Worm (Caenorhabditis elegans) whole organism, L2 larva: ENCODE data around the gene M176.10.

Experiments
- C34F6.9 ChIP-seq: fragments of 150-350 bp; optimal IDR thresholded peaks from 2 replicates; lab custom pipeline; 2014; ENCODE audit warnings: missing biosample characterization, missing genetic modification characterization
- R02D3.7 ChIP-seq: fragments of 150-350 bp; optimal IDR thresholded peaks from 2 replicates; lab custom pipeline; 2014; ENCODE audit warnings: missing biosample characterization, missing genetic modification characterization
- Y55F3AM.14 ChIP-seq: fragments of 200-800 bp; sonication (Bioruptor generic); optimal IDR thresholded peaks from 2 replicates; lab custom pipeline; 2018; ENCODE audit warnings: mild to moderate bottlenecking, missing genetic modification characterization, missing compliant biosample characterization
- alr-1 ChIP-seq: fragments of 150-350 bp; optimal IDR thresholded peaks from 2 replicates; lab custom pipeline; 2014; ENCODE audit warnings: missing biosample characterization, missing genetic modification characterization
- aly-2 ChIP-seq: fragments of 150-350 bp; optimal IDR thresholded peaks from 2 replicates; lab custom pipeline; 2014; ENCODE audit warnings: missing biosample characterization, missing genetic modification characterization
- blmp-1 ChIP-seq: sonication (generic microtip); optimal IDR thresholded peaks from 2 replicates; lab custom pipeline; 2017; ENCODE audit warnings: missing genetic modification characterization, mild to moderate bottlenecking, missing compliant biosample characterization, antibody characterized with exemption, moderate library complexity; ENCODE audit not compliant: insufficient read depth
- ceh-82 ChIP-seq: fragments of 150-350 bp; optimal IDR thresholded peaks from 2 replicates; lab custom pipeline; 2014; ENCODE audit warnings: missing biosample characterization, missing genetic modification characterization
- dmd-4 ChIP-seq: sonication (generic microtip); optimal IDR thresholded peaks from 2 replicates; lab custom pipeline; 2017; ENCODE audit warnings: missing biosample characterization, missing genetic modification characterization
- egl-27 ChIP-seq: sonication (generic microtip); optimal IDR thresholded peaks from 3 replicates; lab custom pipeline; 2017; ENCODE audit warnings: missing biosample characterization, missing genetic modification reagents, missing genetic modification characterization
- elt-1 ChIP-seq: fragments of 150-350 bp; optimal IDR thresholded peaks from 2 replicates; lab custom pipeline; 2014; ENCODE audit warnings: missing biosample characterization, missing genetic modification characterization
- elt-3 ChIP-seq: sonication (generic microtip); optimal IDR thresholded peaks from 2 replicates; lab custom pipeline; 2017; ENCODE audit warnings: missing biosample characterization, missing genetic modification characterization
- fos-1 ChIP-seq: fragments of 150-350 bp; optimal IDR thresholded peaks from 2 replicates; lab custom pipeline; 2014; ENCODE audit warnings: missing biosample characterization, missing genetic modification characterization
- lin-11 ChIP-seq: fragments of 150-350 bp; sonication (generic microtip); optimal IDR thresholded peaks from 2 replicates; lab custom pipeline; 2014; ENCODE audit warnings: missing biosample characterization, missing genetic modification characterization, inconsistent platforms, mixed read lengths
- lin-13 ChIP-seq: fragments of 150-350 bp; optimal IDR thresholded peaks from 2 replicates; lab custom pipeline; 2014; ENCODE audit warnings: missing biosample characterization, missing genetic modification reagents, missing genetic modification characterization
- lsy-2 ChIP-seq, 2 experiments: fragments of 150-350 bp in 1 of 2; sonication (generic microtip) in 1 of 2; optimal IDR thresholded peaks; 2 replicates each; lab custom pipeline; 2014 to 2017; ENCODE audit warnings: missing biosample characterization in 2 of 2, missing genetic modification characterization in 2 of 2
- mbf-1 ChIP-seq: sonication (generic microtip); optimal IDR thresholded peaks from 2 replicates; lab custom pipeline; 2017; ENCODE audit warnings: missing biosample characterization, missing genetic modification characterization
- nhr-10 ChIP-seq: sonication (generic microtip); optimal IDR thresholded peaks from 2 replicates; lab custom pipeline; 2017; ENCODE audit warnings: missing biosample characterization, missing genetic modification characterization
- nhr-12 ChIP-seq: fragments of 150-350 bp; optimal IDR thresholded peaks from 2 replicates; lab custom pipeline; 2014; ENCODE audit warnings: missing biosample characterization, missing genetic modification characterization
- nhr-129 ChIP-seq: fragments of 150-350 bp; optimal IDR thresholded peaks from 2 replicates; lab custom pipeline; 2014; ENCODE audit warnings: missing biosample characterization, missing genetic modification characterization
- nhr-237 ChIP-seq: fragments of 150-350 bp; optimal IDR thresholded peaks from 2 replicates; lab custom pipeline; 2014; ENCODE audit warnings: missing biosample characterization, missing genetic modification characterization
- nhr-25 ChIP-seq: fragments of 150-350 bp; sonication (generic microtip); optimal IDR thresholded peaks from 3 replicates; lab custom pipeline; 2014; ENCODE audit warnings: missing biosample characterization, missing genetic modification characterization
- nhr-77 ChIP-seq: fragments of 150-350 bp; optimal IDR thresholded peaks from 2 replicates; lab custom pipeline; 2014; ENCODE audit warnings: missing biosample characterization, missing genetic modification characterization
- peb-1 ChIP-seq: fragments of 150-350 bp; optimal IDR thresholded peaks from 2 replicates; lab custom pipeline; 2014; ENCODE audit warnings: missing biosample characterization, missing genetic modification characterization
- sem-4 ChIP-seq: fragments of 150-350 bp; optimal IDR thresholded peaks from 2 replicates; lab custom pipeline; 2014; ENCODE audit warnings: missing biosample characterization, missing genetic modification reagents, missing genetic modification characterization
- skn-1 ChIP-seq: sonication (generic microtip); optimal IDR thresholded peaks from 2 replicates; lab custom pipeline; 2017; ENCODE audit warnings: missing biosample characterization, missing genetic modification characterization
- sma-9 ChIP-seq, 2 experiments: fragments of 150-350 bp in 1 of 2; sonication (generic microtip) in 1 of 2; optimal IDR thresholded peaks; 2 replicates each; lab custom pipeline; 2014 to 2016; ENCODE audit warnings: missing genetic modification characterization in 2 of 2, mild to moderate bottlenecking in 1 of 2, missing biosample characterization in 1 of 2, missing compliant biosample characterization in 1 of 2, missing genetic modification reagents in 1 of 2, moderate library complexity in 1 of 2
- snpc-4 ChIP-seq: fragments of 150-350 bp; optimal IDR thresholded peaks from 2 replicates; lab custom pipeline; 2014; ENCODE audit warnings: missing biosample characterization, missing genetic modification characterization
- unc-39 ChIP-seq: fragments of 150-350 bp; optimal IDR thresholded peaks from 2 replicates; lab custom pipeline; 2014; ENCODE audit warnings: missing biosample characterization, missing genetic modification characterization
- zag-1 ChIP-seq: fragments of 150-350 bp; optimal IDR thresholded peaks from 2 replicates; lab custom pipeline; 2014; ENCODE audit warnings: missing biosample characterization, missing genetic modification characterization
- ztf-1 ChIP-seq: fragments of 200-800 bp; sonication (Bioruptor generic); conservative IDR thresholded peaks from 2 replicates; pipeline ENCODE4 v1.3.6; 2022; ENCODE audit warnings: missing genetic modification characterization, missing compliant biosample characterization
- ztf-11 ChIP-seq: sonication (generic microtip); optimal IDR thresholded peaks from 2 replicates; lab custom pipeline; 2017; ENCODE audit warnings: missing biosample characterization, missing genetic modification characterization

The M176.10 gene

DNA sequence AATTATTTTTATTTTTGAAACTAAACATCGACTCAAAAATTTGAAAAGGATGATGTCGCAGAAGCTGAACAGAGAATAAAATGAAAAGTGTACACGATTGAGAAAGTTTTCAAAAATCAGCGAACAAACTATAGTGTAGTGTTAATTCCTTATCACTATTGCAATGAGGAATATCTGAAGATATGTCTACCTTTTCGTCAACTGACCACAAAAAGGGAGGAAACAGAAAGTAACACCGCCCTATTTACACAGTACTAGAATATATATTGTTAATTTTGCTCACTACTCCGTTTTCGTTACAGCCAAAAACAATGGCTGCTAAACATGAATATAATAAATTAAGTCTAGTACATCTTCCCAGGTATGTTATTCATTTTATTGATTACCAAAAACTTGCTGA lies 22.0 kb upstream of the M176.10 start, which contains the start of gene chil-18:
chil-18 (plus strand) TSS at position 301 of the 400 bp plus-strand sequence.
- TF ChIP-seq skn-1 (tag; lab: Kevin White, UChicago): no peak
- no peak for TF ChIP-seq mbf-1 (tag; lab: Kevin White, UChicago)
- TF ChIP-seq fos-1 (tag; lab: Kevin White, UChicago): no peak
- no peak for TF ChIP-seq blmp-1
- TF ChIP-seq, all 48 proteins: peak for 0

DNA sequence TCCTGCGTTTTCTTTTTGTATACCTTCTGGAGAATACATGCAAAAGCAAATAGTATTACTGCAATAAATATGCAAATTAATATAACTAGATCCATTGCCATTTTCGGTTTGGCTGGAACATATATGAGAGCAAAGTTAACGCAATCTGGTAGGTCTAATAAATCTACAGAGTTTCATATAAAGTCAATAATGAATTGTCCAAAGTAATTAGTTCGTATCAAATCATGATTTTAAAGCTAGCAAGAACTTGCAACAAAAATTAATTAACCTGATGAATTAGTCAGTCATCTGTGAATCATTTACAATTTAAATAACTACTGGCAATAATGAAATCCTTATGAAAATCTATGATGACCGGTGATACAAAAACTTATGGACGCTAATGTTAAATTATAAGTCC lies 19.4 kb upstream of the M176.10 start, which contains the start of gene R09D1.13:
R09D1.13 (minus strand) TSS at position 101 of the 400 bp plus-strand sequence.
- no peak for TF ChIP-seq snpc-4 (tag; lab: Kevin White, UChicago)
- no peak for TF ChIP-seq nhr-10 (tag; lab: Kevin White, UChicago)

DNA sequence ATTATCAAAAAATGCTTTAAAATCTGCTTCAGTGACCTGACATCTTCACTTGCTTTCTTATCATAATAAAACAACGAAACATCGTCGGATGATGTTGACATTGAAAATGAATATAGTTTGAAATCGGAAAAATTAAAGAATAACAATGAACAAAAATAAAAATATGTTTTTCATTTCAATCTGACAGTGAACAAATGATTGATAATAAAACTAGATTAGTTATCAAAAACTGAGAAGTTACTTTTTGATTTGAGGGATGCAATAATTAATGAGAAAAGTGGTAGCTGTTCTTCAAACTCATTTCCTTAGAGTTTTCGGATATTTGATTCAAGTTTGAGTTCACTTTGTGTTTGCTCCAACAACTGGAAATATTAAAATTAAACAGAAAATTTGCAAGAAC lies 17.5 kb upstream of the M176.10 start, which contains the start of gene chil-15:
chil-15 (minus strand) TSS at position 101 of the 400 bp plus-strand sequence.
- TF ChIP-seq alr-1 (tag; lab: Kevin White, UChicago) (no peak), nhr-129 (tag; lab: Kevin White, UChicago) (no peak), ceh-82 (tag; lab: Kevin White, UChicago) (no peak), snpc-4 (tag; lab: Kevin White, UChicago) (no peak), C34F6.9 (tag; lab: Kevin White, UChicago) (no peak), dmd-4 (tag; lab: Kevin White, UChicago) (no peak), unc-39 (tag; lab: Kevin White, UChicago) (no peak), peb-1 (tag; lab: Kevin White, UChicago) (no peak), nhr-237 (tag; lab: Kevin White, UChicago) (no peak), elt-3 (tag; lab: Kevin White, UChicago) (no peak), lin-11 (tag; lab: Kevin White, UChicago) (no peak), nhr-10 (tag; lab: Kevin White, UChicago) (no peak), fos-1 (tag; lab: Kevin White, UChicago) (no peak), blmp-1 (no peak), R02D3.7 (no peak), elt-1 (tag; lab: Kevin White, UChicago) (no peak)
- TF ChIP-seq, all 48 proteins: peak for 0

DNA sequence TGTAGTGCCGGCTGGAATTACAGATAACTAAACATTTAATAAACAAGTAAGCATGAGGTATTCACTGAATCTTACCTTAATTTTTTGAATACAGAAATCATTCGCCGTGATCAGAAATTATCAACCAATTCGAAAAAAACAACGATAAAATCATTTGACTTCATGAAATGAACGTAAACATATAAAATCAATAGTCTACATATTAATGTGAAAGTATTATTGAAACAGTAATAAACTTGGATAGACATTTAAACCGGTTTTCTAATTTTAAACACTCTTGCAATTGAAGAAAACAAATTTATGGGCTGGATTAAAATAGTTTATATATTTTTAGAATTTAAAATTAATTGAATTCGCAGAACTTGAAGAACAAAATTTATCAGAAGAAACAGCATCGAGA lies 15.9 kb upstream of the M176.10 start, which contains the start of gene chil-16:
chil-16 (minus strand) TSS at position 101 of the 400 bp plus-strand sequence.
- TF ChIP-seq zag-1 (tag; lab: Kevin White, UChicago) (no peak), nhr-12 (tag; lab: Kevin White, UChicago) (no peak), fos-1 (tag; lab: Kevin White, UChicago) (no peak), dmd-4 (tag; lab: Kevin White, UChicago) (no peak), aly-2 (tag; lab: Kevin White, UChicago) (no peak)

DNA sequence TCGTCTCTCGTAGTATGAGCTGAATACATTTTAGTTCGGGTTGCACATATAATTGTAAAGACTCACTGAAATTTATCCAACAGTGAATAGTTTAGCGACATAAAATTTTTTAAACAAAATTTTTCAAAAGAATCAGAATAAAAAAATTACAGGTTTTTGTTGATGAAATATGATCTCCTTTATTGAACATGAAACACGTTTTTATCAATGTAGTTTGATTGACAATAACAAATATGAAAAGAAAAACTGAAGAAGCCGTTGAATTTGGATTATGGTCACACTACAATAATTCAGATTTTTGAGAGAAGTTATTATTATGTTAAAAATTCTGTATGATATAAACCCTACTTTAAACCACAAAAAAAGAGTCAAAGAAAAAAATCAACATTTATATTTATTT lies 14.1 kb upstream of the M176.10 start, which contains the start of gene chil-17:
chil-17 (minus strand) TSS at position 101 of the 400 bp plus-strand sequence.
- TF ChIP-seq ztf-11 (tag; lab: Kevin White, UChicago): no peak
- TF ChIP-seq sem-4 (tag; lab: Kevin White, UChicago): no peak
- no peak for TF ChIP-seq nhr-77
- TF ChIP-seq peb-1 (tag; lab: Kevin White, UChicago): no peak
- no peak for TF ChIP-seq ztf-1 (GFP tag; lab: Robert Waterston, UW)
- TF ChIP-seq zag-1 (tag; lab: Kevin White, UChicago): no peak
- no peak for TF ChIP-seq sma-9 (GFP tag; optimal IDR thresholded peaks at IDR 0.05; lab: Kevin White, UChicago)
- TF ChIP-seq sma-9 (tag; optimal IDR thresholded peaks at IDR 0.05; lab: Kevin White, UChicago): no peak
- TF ChIP-seq elt-3 (tag; lab: Kevin White, UChicago): no peak
- no peak for TF ChIP-seq mbf-1 (tag; lab: Kevin White, UChicago)
- TF ChIP-seq egl-27 (tag; lab: Kevin White, UChicago): no peak

DNA sequence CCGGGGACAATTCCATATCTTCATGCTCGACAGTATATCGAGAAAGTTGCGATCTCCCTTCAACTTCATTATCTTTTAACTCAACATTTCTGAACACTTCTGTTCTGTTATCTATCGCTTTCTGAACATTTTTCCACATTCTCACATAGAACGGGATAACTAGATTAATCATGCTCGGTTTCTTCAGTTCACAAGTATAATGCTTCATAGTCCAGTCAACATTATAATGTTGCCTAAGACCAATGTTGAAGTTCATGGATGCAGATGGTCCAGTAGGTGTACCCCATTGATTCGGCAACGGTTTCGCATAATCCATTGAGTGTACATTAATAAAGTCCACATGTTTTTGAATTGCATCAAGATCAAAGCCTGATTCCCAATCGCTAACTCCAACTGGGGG lies 12.9 kb upstream of the M176.10 start:
- no peak for TF ChIP-seq lsy-2 (tag; optimal IDR thresholded peaks at IDR 0.05; lab: Kevin White, UChicago)
- TF ChIP-seq lin-13: no peak
- TF ChIP-seq Y55F3AM.14 (GFP tag; lab: Kevin White, UChicago): no peak
- TF ChIP-seq dmd-4 (tag; lab: Kevin White, UChicago): no peak
- TF ChIP-seq R02D3.7: no peak
- TF ChIP-seq nhr-25 (tag; lab: Kevin White, UChicago): no peak
- no peak for TF ChIP-seq sem-4 (tag; lab: Kevin White, UChicago)
- TF ChIP-seq, all 48 proteins: peak for 0
